Worm (Caenorhabditis elegans): ENCODE results near the gene C17F4.8.
"Not testable (repeated sequence)": the region's sequence is repeated elsewhere in the genome, so short reads cannot be mapped to it uniquely, and the experiment has no call there.

Gene C17F4.8

DNA sequence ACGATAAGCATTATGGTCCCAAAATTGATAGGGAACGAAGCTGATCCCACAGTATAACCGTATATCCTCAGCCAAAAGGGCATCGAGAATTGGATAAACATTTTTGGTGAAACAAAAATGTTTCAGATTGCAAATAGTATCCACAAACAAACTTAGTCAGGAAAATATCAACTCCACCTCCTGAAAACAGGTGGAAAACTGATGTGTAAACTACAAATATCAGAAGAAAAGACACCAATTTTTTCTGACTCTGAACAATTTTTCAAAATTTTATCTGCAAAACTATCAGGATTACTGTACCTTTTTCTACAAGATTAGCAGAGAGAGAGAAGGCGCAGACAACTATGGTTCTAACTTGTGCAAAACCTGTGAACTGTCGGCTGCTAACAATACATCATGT is 32.1 kb downstream of the C17F4.8 start, which contains the start of gene sri-53:
sri-53 (minus strand) TSS at position 101 of the 400 bp plus-strand sequence.
- TF ChIP-seq tlp-1 (tag; optimal IDR thresholded peaks at IDR 0.05) (no peak), sptf-1 (tag; optimal IDR thresholded peaks at IDR 0.05) (no peak), nhr-20 (tag; optimal IDR thresholded peaks at IDR 0.05) (no peak), nhr-11 (tag; optimal IDR thresholded peaks at IDR 0.05) (no peak), pqm-1 (tag; optimal IDR thresholded peaks at IDR 0.05) (no peak), efl-3 (GFP tag; optimal IDR thresholded peaks at IDR 0.05) (no peak), lin-13 (GFP tag; optimal IDR thresholded peaks at IDR 0.05) (no peak), mab-9 (GFP tag; IDR thresholded peaks at IDR 0.05) (no peak), lin-35 (GFP tag; optimal IDR thresholded peaks at IDR 0.05) (no peak), vab-15 (tag; optimal IDR thresholded peaks at IDR 0.05) (no peak), hlh-4 (tag; optimal IDR thresholded peaks at IDR 0.05) (no peak), ztf-11 (tag; optimal IDR thresholded peaks at IDR 0.05) (no peak), nhr-76 (tag; optimal IDR thresholded peaks at IDR 0.05) (no peak)

DNA sequence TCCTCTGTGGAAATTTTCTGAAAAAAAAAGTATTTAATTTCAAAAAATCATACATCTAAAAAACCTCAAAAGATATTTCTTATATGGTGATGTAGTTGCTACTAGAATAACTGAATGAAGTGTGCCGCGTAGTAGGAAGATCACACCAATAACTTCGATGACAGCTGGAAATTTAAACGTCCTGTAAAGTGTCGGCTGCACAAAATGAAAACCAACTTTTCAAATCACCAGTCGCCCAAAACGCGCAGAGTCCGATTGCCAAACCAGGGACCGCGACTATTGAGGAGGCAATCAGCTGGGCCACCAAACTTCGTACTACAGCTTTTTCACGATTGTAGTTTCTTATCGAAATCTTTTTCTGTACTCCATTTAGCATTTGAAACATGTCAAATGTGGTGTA is 33.4 kb downstream of the C17F4.8 start, which contains the start of gene sri-48:
sri-48 (minus strand) TSS at position 101 of the 400 bp plus-strand sequence.
- not testable (repeated sequence) for TF ChIP-seq fkh-4 (tag; optimal IDR thresholded peaks at IDR 0.05; ENCODE audit: borderline replicate concordance); pax-3 (tag; optimal IDR thresholded peaks at IDR 0.05); nhr-12 (tag; optimal IDR thresholded peaks at IDR 0.05)

DNA sequence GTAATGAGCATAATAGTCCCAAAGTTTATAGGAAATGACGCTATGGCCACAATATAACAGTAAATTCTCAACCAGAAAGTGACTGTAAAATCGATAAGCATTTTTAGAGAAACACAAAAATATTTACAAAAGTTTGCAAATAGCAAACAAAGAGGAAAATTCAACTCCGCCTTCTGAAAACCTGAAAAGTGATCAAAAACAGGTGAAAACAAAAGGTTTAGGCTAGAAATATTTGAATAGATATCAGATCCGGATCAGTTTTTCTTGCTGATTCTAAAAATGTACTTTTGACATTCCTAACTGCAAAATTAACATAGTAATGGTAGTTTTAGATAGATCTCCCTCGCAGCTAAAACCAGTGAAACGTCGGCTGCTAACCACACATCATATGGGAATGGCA is 35.6 kb downstream of the C17F4.8 start, which contains the start of gene sri-51:
sri-51 (minus strand) TSS at position 101 of the 400 bp plus-strand sequence.
- TF ChIP-seq lin-39 (tag; optimal IDR thresholded peaks at IDR 0.05): no peak
- no peak for TF ChIP-seq pax-3 (tag; optimal IDR thresholded peaks at IDR 0.05)
- TF ChIP-seq lin-14 (GFP tag; optimal IDR thresholded peaks at IDR 0.05): no peak
- TF ChIP-seq ets-5 (GFP tag; IDR thresholded peaks at IDR 0.05): no peak
- TF ChIP-seq aha-1 (tag; optimal IDR thresholded peaks at IDR 0.05): no peak
- no peak for TF ChIP-seq swsn-7 (tag; optimal IDR thresholded peaks at IDR 0.05)
- no peak for TF ChIP-seq hlh-4 (tag; optimal IDR thresholded peaks at IDR 0.05)
- no peak for TF ChIP-seq jun-1 (tag; optimal IDR thresholded peaks at IDR 0.05)
- no peak for TF ChIP-seq nhr-76 (tag; optimal IDR thresholded peaks at IDR 0.05)
- TF ChIP-seq mab-9 (GFP tag; IDR thresholded peaks at IDR 0.05): no peak
- TF ChIP-seq C04F5.9 (tag; optimal IDR thresholded peaks at IDR 0.05): no peak
- TF ChIP-seq egl-13 (tag; optimal IDR thresholded peaks at IDR 0.05): no peak
- TF ChIP-seq lin-15B (tag; optimal IDR thresholded peaks at IDR 0.05): no peak
- TF ChIP-seq nhr-85 (tag): no peak
- no peak for TF ChIP-seq unc-86 (tag; optimal IDR thresholded peaks at IDR 0.05)
- TF ChIP-seq sup-37 (GFP tag; optimal IDR thresholded peaks at IDR 0.05): no peak
- no peak for TF ChIP-seq Y116A8C.19 (tag; optimal IDR thresholded peaks at IDR 0.05; ENCODE audit: borderline replicate concordance)
- TF ChIP-seq nhr-12 (tag; optimal IDR thresholded peaks at IDR 0.05): no peak
- TF ChIP-seq tlp-1 (tag; optimal IDR thresholded peaks at IDR 0.05): no peak

DNA sequence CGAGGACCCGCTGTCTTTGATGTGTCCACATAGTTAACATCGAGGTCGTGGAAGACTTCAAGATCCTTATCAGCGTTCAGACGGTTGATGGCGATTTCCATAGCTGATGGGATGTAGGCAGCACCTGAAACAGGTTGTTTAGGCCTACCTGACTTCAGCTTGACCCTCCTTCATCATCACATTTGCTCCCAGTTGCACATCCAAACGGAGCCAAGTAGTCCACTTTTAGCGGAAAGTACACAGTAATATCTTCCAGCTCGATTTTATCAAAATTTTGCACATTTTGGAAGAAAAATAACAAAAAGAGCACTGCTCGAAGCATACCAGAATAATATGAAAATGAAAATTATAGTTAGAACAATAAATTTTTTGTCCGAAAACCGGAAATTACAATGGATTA is 37.7 kb downstream of the C17F4.8 start, which contains the start of gene gcy-15:
gcy-15 (minus strand) TSS at position 101 of the 400 bp plus-strand sequence.
- TF ChIP-seq fkh-10 (GFP tag; optimal IDR thresholded peaks at IDR 0.05): no peak
- TF ChIP-seq fkh-8 (tag; optimal IDR thresholded peaks at IDR 0.05): no peak
- TF ChIP-seq unc-62 (GFP tag; optimal IDR thresholded peaks at IDR 0.05): no peak
- TF ChIP-seq lin-13 (GFP tag; optimal IDR thresholded peaks at IDR 0.05): no peak
- no peak for TF ChIP-seq blmp-1 (tag; optimal IDR thresholded peaks at IDR 0.05)
- TF ChIP-seq lin-35 (GFP tag; optimal IDR thresholded peaks at IDR 0.05): no peak
- TF ChIP-seq elt-2 (tag; optimal IDR thresholded peaks at IDR 0.05): no peak

DNA sequence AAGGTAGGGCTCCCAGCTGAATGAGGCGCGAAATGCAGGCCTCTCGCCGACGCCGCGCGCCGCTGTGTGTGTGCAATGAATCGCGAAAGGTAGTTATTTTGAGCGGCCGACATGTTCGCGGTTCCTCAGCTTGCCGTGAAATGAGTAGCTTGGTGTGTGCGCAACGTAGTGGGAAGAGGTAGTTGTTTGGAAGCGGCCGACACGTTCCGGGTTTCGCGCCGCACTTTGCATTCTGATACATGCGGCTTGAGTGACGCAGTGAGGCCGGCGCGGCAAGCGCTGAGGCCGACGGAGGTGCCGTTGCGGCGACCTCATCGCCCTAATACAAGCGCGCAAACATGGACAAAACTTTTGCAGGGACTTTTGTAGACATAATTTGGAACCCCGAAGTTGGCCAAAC is 38.9 kb downstream of the C17F4.8 start:
- no peak for TF ChIP-seq C34B4.2 (tag; optimal IDR thresholded peaks at IDR 0.05)
- no peak for TF ChIP-seq lsy-2 (tag; optimal IDR thresholded peaks at IDR 0.05)
- TF ChIP-seq irx-1 (tag; optimal IDR thresholded peaks at IDR 0.05): no peak
- TF ChIP-seq xbp-1 (tag; optimal IDR thresholded peaks at IDR 0.05): no peak
- TF ChIP-seq fkh-4 (tag; optimal IDR thresholded peaks at IDR 0.05; ENCODE audit: borderline replicate concordance): no peak
- no peak for TF ChIP-seq nhr-47 (tag; optimal IDR thresholded peaks at IDR 0.05)
- no peak for TF ChIP-seq nhr-20 (tag; optimal IDR thresholded peaks at IDR 0.05)
- no peak for TF ChIP-seq fkh-10 (GFP tag; optimal IDR thresholded peaks at IDR 0.05)
- TF ChIP-seq mdl-1 (tag; optimal IDR thresholded peaks at IDR 0.05): no peak
- TF ChIP-seq fos-1 (tag; optimal IDR thresholded peaks at IDR 0.05): no peak
- no peak for TF ChIP-seq pax-3 (tag; optimal IDR thresholded peaks at IDR 0.05)
- no peak for TF ChIP-seq nhr-90 (tag; optimal IDR thresholded peaks at IDR 0.05; ENCODE audit: poor library complexity)
- no peak for TF ChIP-seq sptf-1 (tag; optimal IDR thresholded peaks at IDR 0.05)
- no peak for TF ChIP-seq Y116A8C.19 (tag; optimal IDR thresholded peaks at IDR 0.05; ENCODE audit: borderline replicate concordance)
- TF ChIP-seq ceh-63 (GFP tag; optimal IDR thresholded peaks at IDR 0.05): no peak

All from whole organism, L1 larva.